Fruit fly (Drosophila melanogaster): ENCODE measurements around the gene CG17776.

Gene CG17776

DNA sequence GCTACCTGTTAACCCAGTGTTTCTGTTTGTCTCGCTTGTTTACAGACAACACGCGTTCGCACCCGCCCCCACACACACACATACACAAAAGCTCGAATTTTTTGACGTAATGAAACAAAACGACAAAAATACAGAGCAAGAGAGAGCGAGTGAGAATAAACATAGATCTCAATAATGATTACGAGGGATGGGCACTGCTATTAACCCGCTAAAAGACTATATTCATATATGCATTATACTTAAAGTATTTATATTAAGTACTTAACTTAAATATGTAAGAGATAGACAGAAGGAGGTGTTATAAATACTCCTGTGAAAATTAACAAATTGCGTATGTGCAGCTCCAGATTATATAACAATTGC lies 42.7 kb upstream of the CG17776 start (continued):
- TF ChIP-seq klu (GFP tag; IDR thresholded peaks at IDR 0.05) (no peak), dmrt99B (tag; optimal IDR thresholded peaks at IDR 0.05) (peak; percentile 47), Max (GFP tag; optimal IDR thresholded peaks at IDR 0.05) (peak; percentile 28), kay (GFP tag; optimal IDR thresholded peaks at IDR 0.05) (peak; percentile 16), Sox100B (GFP tag; optimal IDR thresholded peaks at IDR 0.05) (no peak), maf-S (GFP tag; optimal IDR thresholded peaks at IDR 0.05) (no peak), slou (GFP tag; optimal IDR thresholded peaks at IDR 0.05) (no peak), dati (GFP tag; IDR thresholded peaks at IDR 0.05) (no peak), CG10654 (GFP tag; optimal IDR thresholded peaks at IDR 0.05) (peak; percentile 25), CG1603 (tag; optimal IDR thresholded peaks at IDR 0.05) (peak; percentile 60), CG12236 (GFP tag; optimal IDR thresholded peaks at IDR 0.05) (no peak), CG12769 (tag; optimal IDR thresholded peaks at IDR 0.05) (peak; percentile 56), disco-r (GFP tag; optimal IDR thresholded peaks at IDR 0.05) (no peak), Bgb (GFP tag; IDR thresholded peaks at IDR 0.05; ENCODE audit: partially characterized antibody) (no peak), Dad (GFP tag; optimal IDR thresholded peaks at IDR 0.05) (no peak), Gsc (GFP tag; IDR thresholded peaks at IDR 0.05) (no peak), aop (GFP tag; IDR thresholded peaks at IDR 0.05) (no peak), CG42726 (GFP tag; IDR thresholded peaks at IDR 0.05; ENCODE audit: partially characterized antibody) (no peak), zf30C (GFP tag; optimal IDR thresholded peaks at IDR 0.05) (no peak), pb (GFP tag; optimal IDR thresholded peaks at IDR 0.05) (no peak), shn (GFP tag; optimal IDR thresholded peaks at IDR 0.05) (no peak), wek (GFP tag; optimal IDR thresholded peaks at IDR 0.05) (peak; percentile 85), HLH54F (GFP tag; optimal IDR thresholded peaks at IDR 0.05) (no peak), CG1602 (GFP tag; optimal IDR thresholded peaks at IDR 0.05) (no peak), CrebB (tag; optimal IDR thresholded peaks at IDR 0.05) (peak; percentile 55), CG7556 (GFP tag; optimal IDR thresholded peaks at IDR 0.05) (peak; percentile 52), Hand (GFP tag; optimal IDR thresholded peaks at IDR 0.05) (peak; percentile 34), Ets65A (GFP tag) (no peak), CG8359 (GFP tag; optimal IDR thresholded peaks at IDR 0.05; ENCODE audit: borderline replicate concordance) (peak; percentile 5), Bdp1 (GFP tag; optimal IDR thresholded peaks at IDR 0.05) (peak; percentile 42), E2f2 (GFP tag; IDR thresholded peaks at IDR 0.05) (no peak; the same call in 1 of the 2 replicates), h (optimal IDR thresholded peaks at IDR 0.05) (no peak), CG17359 (tag; optimal IDR thresholded peaks at IDR 0.05) (peak; percentile 55), CG9727 (GFP tag; optimal IDR thresholded peaks at IDR 0.05) (no peak), Dfd (GFP tag; optimal IDR thresholded peaks at IDR 0.05) (no peak), gcm2 (GFP tag; optimal IDR thresholded peaks at IDR 0.05) (no peak), CG15601 (tag; optimal IDR thresholded peaks at IDR 0.05) (peak; percentile 20), CG18476 (GFP tag; optimal IDR thresholded peaks at IDR 0.05) (no peak), CG2129 (GFP tag; IDR thresholded peaks at IDR 0.05; ENCODE audit: partially characterized antibody) (no peak), CG13296 (GFP tag; optimal IDR thresholded peaks at IDR 0.05) (peak; percentile 32), sqz (GFP tag; optimal IDR thresholded peaks at IDR 0.05) (peak; percentile 43), esg (GFP tag; conservative IDR thresholded peaks at IDR 0.05) (no peak), Dip2 (GFP tag; IDR thresholded peaks at IDR 0.05) (no peak), abd-A (tag; optimal IDR thresholded peaks at IDR 0.05) (no peak), tap (tag; optimal IDR thresholded peaks at IDR 0.05) (peak; percentile 33), Dip3 (GFP tag; optimal IDR thresholded peaks at IDR 0.05) (no peak), CG43689 (GFP tag; IDR thresholded peaks at IDR 0.05) (peak; percentile 63), CG1024 (GFP tag; IDR thresholded peaks at IDR 0.05) (no peak), grau (tag; optimal IDR thresholded peaks at IDR 0.05) (peak; percentile 68), CG4360 (GFP tag; IDR thresholded peaks at IDR 0.05) (0 out of 2 replicates have a peak, but pooled peaks have one; percentile 11), Dp (GFP tag; optimal IDR thresholded peaks at IDR 0.05) (no peak), Ravus (GFP tag; IDR thresholded peaks at IDR 0.05) (no peak), twi (tag; optimal IDR thresholded peaks at IDR 0.05) (no peak)
